Worm (Caenorhabditis elegans) whole organism, mixed stage, embryonic: Measurements from ENCODE around the gene ipp-5.

ENCODE experiments used
- bed-3 ChIP-seq: fragments of 200-800 bp; sonication (Bioruptor generic); optimal IDR thresholded peaks from 3 replicates; lab custom pipeline; 2018; ENCODE audit warnings: mild to moderate bottlenecking, missing genetic modification characterization, moderate library complexity, missing compliant biosample characterization
- blmp-1 ChIP-seq: fragments of 150-350 bp; optimal IDR thresholded peaks from 2 replicates; lab custom pipeline; 2014; ENCODE audit warnings: missing biosample characterization, missing genetic modification characterization
- ceh-83 ChIP-seq: fragments of 200-800 bp; sonication (Bioruptor generic); optimal IDR thresholded peaks from 2 replicates; lab custom pipeline; 2018; ENCODE audit warnings: mild to moderate bottlenecking, missing genetic modification characterization, missing compliant biosample characterization
- cnd-1 ChIP-seq: fragments of 200-800 bp; sonication (Bioruptor generic); optimal IDR thresholded peaks from 2 replicates; lab custom pipeline; 2018; ENCODE audit warnings: mild to moderate bottlenecking, missing genetic modification characterization, missing compliant biosample characterization
- drap-1 ChIP-seq: fragments of 200-800 bp; sonication (Bioruptor generic); optimal IDR thresholded peaks from 3 replicates; lab custom pipeline; 2018; ENCODE audit warnings: mild to moderate bottlenecking, missing genetic modification characterization, missing compliant biosample characterization
- elt-1 ChIP-seq: sonication (generic microtip); optimal IDR thresholded peaks from 2 replicates; lab custom pipeline; 2017; ENCODE audit warnings: missing genetic modification characterization, mild to moderate bottlenecking, missing compliant biosample characterization, antibody characterized with exemption, moderate library complexity, borderline replicate concordance; ENCODE audit not compliant: insufficient read depth
- flh-1 ChIP-seq: fragments of 200-800 bp; sonication (Bioruptor generic); optimal IDR thresholded peaks from 2 replicates; lab custom pipeline; 2018; ENCODE audit warnings: mild to moderate bottlenecking, missing genetic modification characterization, moderate library complexity, missing compliant biosample characterization
- nhr-28 ChIP-seq: fragments of 150-350 bp; optimal IDR thresholded peaks from 2 replicates; lab custom pipeline; 2014; ENCODE audit warnings: missing biosample characterization, missing genetic modification characterization
- pha-4 ChIP-seq: fragments of 150-350 bp; optimal IDR thresholded peaks from 2 replicates; lab custom pipeline; 2018; ENCODE audit warnings: missing biosample characterization, missing genetic modification reagents, missing genetic modification characterization
- snpc-4 ChIP-seq: fragments of 150-350 bp; optimal IDR thresholded peaks from 2 replicates; lab custom pipeline; 2014; ENCODE audit warnings: missing biosample characterization, missing genetic modification characterization
- tbx-8 ChIP-seq: fragments of 200-800 bp; sonication (Bioruptor generic); optimal IDR thresholded peaks from 2 replicates; lab custom pipeline; 2018; ENCODE audit warnings: mild to moderate bottlenecking, missing genetic modification characterization, moderate library complexity, missing compliant biosample characterization
- ztf-11 ChIP-seq: fragments of 150-350 bp; optimal IDR thresholded peaks from 2 replicates; lab custom pipeline; 2014; ENCODE audit warnings: missing biosample characterization, missing genetic modification characterization

DNA sequence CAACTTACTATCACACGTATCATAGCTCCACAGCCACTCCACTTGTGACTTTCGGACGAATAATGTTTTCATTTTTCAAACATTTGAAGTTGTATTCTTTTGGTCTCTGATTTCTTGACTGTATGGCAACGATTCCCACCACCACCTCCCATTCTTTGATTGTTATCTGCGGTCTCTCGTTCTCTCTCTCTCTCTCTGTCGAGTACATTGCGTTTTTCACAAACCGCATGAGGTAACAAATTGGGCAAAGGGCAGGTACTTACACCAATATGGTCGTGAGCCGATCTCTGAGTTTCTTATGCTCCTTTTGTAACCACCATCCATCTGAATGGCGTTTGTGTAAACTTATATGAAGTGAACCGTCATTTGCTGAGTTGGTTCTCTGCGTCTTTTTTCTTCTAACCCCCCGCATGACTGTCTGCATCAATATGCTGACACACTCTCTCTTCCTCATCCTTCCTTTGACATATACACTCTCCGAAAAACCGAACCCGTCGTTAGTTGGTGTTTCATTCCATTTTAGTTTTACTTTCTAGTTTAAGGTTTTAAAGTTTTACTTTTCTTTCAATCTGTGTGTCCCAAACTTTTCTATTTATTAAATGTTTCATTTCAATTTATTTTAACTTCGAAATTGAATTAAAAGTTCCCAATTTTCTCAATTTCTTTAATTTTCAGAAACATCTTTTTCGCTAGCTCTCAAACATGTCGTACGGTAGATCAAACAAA lies 26.5 kb downstream of the ipp-5 start, which contains the start of gene gln-1:
- TF ChIP-seq drap-1, result no peak
- no peak for TF ChIP-seq ztf-11 (tag; lab: Kevin White, UChicago)
- no peak for TF ChIP-seq snpc-4 (tag; lab: Kevin White, UChicago)
- no peak for TF ChIP-seq bed-3 (GFP tag; lab: Kevin White, UChicago)
- no peak for TF ChIP-seq blmp-1 (tag; lab: Kevin White, UChicago)
- no peak for TF ChIP-seq flh-1
- TF ChIP-seq tbx-8 (GFP tag; lab: Kevin White, UChicago), result no peak
- TF ChIP-seq cnd-1 (tag; lab: Kevin White, UChicago), result no peak
- TF ChIP-seq nhr-28 (tag; lab: Kevin White, UChicago), result no peak
- no peak for TF ChIP-seq pha-4 (tag; lab: Kevin White, UChicago)
- TF ChIP-seq ceh-83 (GFP tag; lab: Kevin White, UChicago), result no peak
- TF ChIP-seq elt-1 (tag; lab: Kevin White, UChicago), result peak; percentile 34
